Worm (Caenorhabditis elegans) whole organism, late embryonic: ENCODE results near the gene Y75B8A.24.

ENCODE experiments used
- C08G9.2 ChIP-seq: sonication (generic microtip); optimal IDR thresholded peaks from 2 replicates; lab custom pipeline; 2016; ENCODE audit warnings: mild to moderate bottlenecking, missing genetic modification characterization, moderate library complexity, missing compliant biosample characterization
- F13H6.1 ChIP-seq: sonication (generic microtip); optimal IDR thresholded peaks from 2 replicates; lab custom pipeline; 2016; ENCODE audit warnings: missing genetic modification characterization, missing compliant biosample characterization
- ama-1 ChIP-seq: fragments of 150-350 bp; optimal IDR thresholded peaks from 2 replicates; lab custom pipeline; 2014
- ceh-22 ChIP-seq: sonication (generic microtip); optimal IDR thresholded peaks from 2 replicates; lab custom pipeline; 2017; ENCODE audit warnings: missing biosample characterization, missing genetic modification characterization
- ceh-30 ChIP-seq: fragments of 150-350 bp; optimal IDR thresholded peaks from 2 replicates; lab custom pipeline; 2014; ENCODE audit warnings: missing biosample characterization, missing genetic modification characterization
- ceh-31 ChIP-seq: sonication (generic microtip); optimal IDR thresholded peaks from 2 replicates; lab custom pipeline; 2016; ENCODE audit warnings: missing genetic modification characterization, missing compliant biosample characterization
- fkh-10 ChIP-seq: fragments of 150-350 bp; optimal IDR thresholded peaks from 2 replicates; lab custom pipeline; 2014; ENCODE audit warnings: missing biosample characterization, missing genetic modification reagents, missing genetic modification characterization
- hlh-8 ChIP-seq: sonication (generic microtip); optimal IDR thresholded peaks from 2 replicates; lab custom pipeline; 2016; ENCODE audit warnings: missing genotype, missing genetic modification characterization, missing compliant biosample characterization
- odd-2 ChIP-seq: sonication (generic microtip); optimal IDR thresholded peaks from 2 replicates; lab custom pipeline; 2017; ENCODE audit warnings: antibody characterized with exemption, mild to moderate bottlenecking, missing genetic modification characterization, missing compliant biosample characterization
- pha-2 ChIP-seq: sonication (generic microtip); optimal IDR thresholded peaks from 2 replicates; lab custom pipeline; 2017; ENCODE audit warnings: mild to moderate bottlenecking, missing genetic modification characterization, missing compliant biosample characterization
- syd-9 ChIP-seq: sonication (generic microtip); optimal IDR thresholded peaks from 2 replicates; lab custom pipeline; 2016; ENCODE audit warnings: mild to moderate bottlenecking, missing genetic modification characterization, moderate library complexity, missing compliant biosample characterization
- unc-86 ChIP-seq: sonication (generic microtip); optimal IDR thresholded peaks from 2 replicates; lab custom pipeline; 2016; ENCODE audit warnings: missing genetic modification characterization, missing compliant biosample characterization

DNA sequence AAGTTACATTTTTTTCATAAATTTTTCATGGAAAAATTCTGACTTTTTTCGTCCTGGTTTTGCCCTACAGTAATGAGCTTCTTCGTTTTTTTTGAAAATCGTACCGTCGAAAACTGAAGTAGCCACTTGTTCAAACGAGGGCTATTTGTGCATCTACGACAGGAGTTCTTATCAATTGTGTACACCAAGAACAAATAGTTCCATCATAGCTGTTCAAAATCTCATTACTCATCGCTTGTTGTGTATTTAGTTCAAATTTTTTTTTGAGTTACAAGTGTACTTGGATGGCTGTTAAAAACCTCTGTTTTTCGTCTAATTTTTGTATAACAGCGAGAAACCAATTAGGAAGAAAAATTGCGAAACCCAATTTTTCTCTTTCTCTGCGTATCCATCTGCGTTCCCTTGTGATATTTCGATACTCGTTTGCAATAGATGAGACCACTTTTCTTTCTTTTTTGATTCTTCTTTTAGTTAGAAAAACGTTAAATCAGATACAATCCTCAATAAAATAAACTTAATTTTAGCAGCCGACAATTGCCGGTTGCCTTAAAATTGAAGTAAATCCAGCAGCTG, 31.3 kb upstream of the Y75B8A.24 start:
- TF ChIP-seq pha-2 (tag; lab: Kevin White, UChicago), result no peak
- TF ChIP-seq ceh-22 (tag; lab: Kevin White, UChicago), result no peak
- TF ChIP-seq fkh-10 (GFP tag; lab: Kevin White, UChicago), result no peak
- no peak for TF ChIP-seq unc-86 (tag; lab: Kevin White, UChicago)
- TF ChIP-seq ceh-31, result no peak
- TF ChIP-seq syd-9, result no peak
- no peak for TF ChIP-seq F13H6.1 (tag; lab: Kevin White, UChicago)
- TF ChIP-seq ama-1 (lab: Kevin White, UChicago), result no peak
- TF ChIP-seq ceh-30 (tag; lab: Kevin White, UChicago), result no peak
- no peak for TF ChIP-seq C08G9.2 (tag; lab: Kevin White, UChicago)
- TF ChIP-seq odd-2 (tag; lab: Kevin White, UChicago), result no peak
- no peak for TF ChIP-seq hlh-8 (tag; lab: Kevin White, UChicago)
